Fruit fly (Drosophila melanogaster) S2 (cell line): ENCODE data around the gene t.

ENCODE experiments used
- CG8478 ChIP-seq: fragments of >200 bp; optimal IDR thresholded peaks from 2 replicates; lab custom pipeline; 2018
- CTCF ChIP-seq, 2 experiments: fragments of >200 bp; optimal IDR thresholded peaks; 2 replicates each; lab custom pipeline; 2018

dm6 chrX:9192429-9192828, 30.6 kb downstream of the t start, which contains the start of gene CG12056:
- TF ChIP-seq CTCF (optimal IDR thresholded peaks at IDR 0.05; lab: Kevin White, UChicago) (no peak), CG8478 (no peak)
